Worm (Caenorhabditis elegans) whole organism, late embryonic: ENCODE data around the gene nhx-5.

Experiments used
- C08G9.2 ChIP-seq: sonication (generic microtip); optimal IDR thresholded peaks from 2 replicates; lab custom pipeline; 2016; ENCODE audit warnings: mild to moderate bottlenecking, missing genetic modification characterization, moderate library complexity, missing compliant biosample characterization
- K02D7.2 ChIP-seq: sonication (generic microtip); optimal IDR thresholded peaks from 2 replicates; lab custom pipeline; 2017; ENCODE audit warnings: mild to moderate bottlenecking, missing genetic modification characterization, missing compliant biosample characterization
- K09A11.1 ChIP-seq: sonication (generic microtip); optimal IDR thresholded peaks from 2 replicates; lab custom pipeline; 2017; ENCODE audit warnings: antibody characterized with exemption, mild to moderate bottlenecking, missing genetic modification characterization, missing compliant biosample characterization; ENCODE audit not compliant: insufficient read depth
- T23F11.4 ChIP-seq: fragments of 200-800 bp; sonication (Bioruptor generic); optimal IDR thresholded peaks from 2 replicates; lab custom pipeline; 2018; ENCODE audit warnings: mild to moderate bottlenecking, missing genetic modification characterization, missing compliant biosample characterization
- ceh-14 ChIP-seq: sonication (generic microtip); optimal IDR thresholded peaks from 2 replicates; lab custom pipeline; 2016; ENCODE audit warnings: missing genotype, missing genetic modification characterization, missing compliant biosample characterization
- ceh-19 ChIP-seq: fragments of 200-800 bp; sonication (Bioruptor generic); optimal IDR thresholded peaks from 2 replicates; lab custom pipeline; 2018; ENCODE audit warnings: mild to moderate bottlenecking, missing genetic modification characterization, missing compliant biosample characterization
- ceh-2 ChIP-seq: sonication (generic microtip); optimal IDR thresholded peaks from 2 replicates; lab custom pipeline; 2016; ENCODE audit warnings: missing genotype, missing genetic modification characterization, missing compliant biosample characterization
- ceh-22 ChIP-seq: sonication (generic microtip); optimal IDR thresholded peaks from 2 replicates; lab custom pipeline; 2017; ENCODE audit warnings: missing biosample characterization, missing genetic modification characterization
- ceh-24 ChIP-seq: sonication (generic microtip); optimal IDR thresholded peaks from 2 replicates; lab custom pipeline; 2016; ENCODE audit warnings: mild to moderate bottlenecking, missing genetic modification characterization, missing compliant biosample characterization
- ceh-31 ChIP-seq: sonication (generic microtip); optimal IDR thresholded peaks from 2 replicates; lab custom pipeline; 2016; ENCODE audit warnings: missing genetic modification characterization, missing compliant biosample characterization
- ceh-6 ChIP-seq: fragments of 200-800 bp; sonication (Bioruptor generic); optimal IDR thresholded peaks from 2 replicates; lab custom pipeline; 2018; ENCODE audit warnings: mild to moderate bottlenecking, missing genetic modification characterization, missing compliant biosample characterization
- che-1 ChIP-seq: sonication (generic microtip); optimal IDR thresholded peaks from 2 replicates; lab custom pipeline; 2016; ENCODE audit warnings: mild to moderate bottlenecking, missing genetic modification characterization, missing compliant biosample characterization
- dmd-4 ChIP-seq: sonication (generic microtip); optimal IDR thresholded peaks from 2 replicates; lab custom pipeline; 2016; ENCODE audit warnings: borderline replicate concordance, missing genetic modification characterization, missing compliant biosample characterization
- ets-4 ChIP-seq: sonication (generic microtip); optimal IDR thresholded peaks from 2 replicates; lab custom pipeline; 2016; ENCODE audit warnings: missing genetic modification characterization, missing compliant biosample characterization
- fax-1 ChIP-seq: sonication (generic microtip); optimal IDR thresholded peaks from 2 replicates; lab custom pipeline; 2016; ENCODE audit warnings: missing genotype, missing genetic modification characterization, missing compliant biosample characterization
- fkh-10 ChIP-seq: fragments of 150-350 bp; optimal IDR thresholded peaks from 2 replicates; lab custom pipeline; 2014; ENCODE audit warnings: missing biosample characterization, missing genetic modification reagents, missing genetic modification characterization
- fkh-6 ChIP-seq: sonication (generic microtip); optimal IDR thresholded peaks from 2 replicates; lab custom pipeline; 2016; ENCODE audit warnings: missing genetic modification characterization, missing compliant biosample characterization
- hlh-30 ChIP-seq: sonication (generic microtip); optimal IDR thresholded peaks from 2 replicates; lab custom pipeline; 2017; ENCODE audit warnings: antibody characterized with exemption, missing genetic modification characterization, missing compliant biosample characterization; ENCODE audit not compliant: insufficient read depth
- hlh-6 ChIP-seq: sonication (generic microtip); optimal IDR thresholded peaks from 2 replicates; lab custom pipeline; 2016; ENCODE audit warnings: missing genotype, missing genetic modification characterization, missing compliant biosample characterization
- hlh-8 ChIP-seq: sonication (generic microtip); optimal IDR thresholded peaks from 2 replicates; lab custom pipeline; 2016; ENCODE audit warnings: missing genotype, missing genetic modification characterization, missing compliant biosample characterization
- lin-11 ChIP-seq: fragments of 200-800 bp; sonication (Bioruptor generic); optimal IDR thresholded peaks from 2 replicates; lab custom pipeline; 2018; ENCODE audit warnings: mild to moderate bottlenecking, missing genetic modification characterization, missing compliant biosample characterization
- madf-2 ChIP-seq: sonication (generic microtip); optimal IDR thresholded peaks from 2 replicates; lab custom pipeline; 2017; ENCODE audit warnings: missing genetic modification characterization, missing compliant biosample characterization
- nfya-1 ChIP-seq: sonication (generic microtip); optimal IDR thresholded peaks from 2 replicates; lab custom pipeline; 2017; ENCODE audit warnings: missing genetic modification characterization, mild to moderate bottlenecking, missing compliant biosample characterization, antibody characterized with exemption, moderate library complexity
- nhr-11 ChIP-seq: fragments of 150-350 bp; optimal IDR thresholded peaks from 2 replicates; lab custom pipeline; 2014; ENCODE audit warnings: missing biosample characterization, missing genetic modification characterization
- nhr-232 ChIP-seq: sonication (generic microtip); optimal IDR thresholded peaks from 2 replicates; lab custom pipeline; 2016; ENCODE audit warnings: missing genetic modification characterization, missing compliant biosample characterization
- npax-4 ChIP-seq: sonication (generic microtip); optimal IDR thresholded peaks from 2 replicates; lab custom pipeline; 2016; ENCODE audit warnings: missing genetic modification characterization, missing compliant biosample characterization
- odd-2 ChIP-seq: sonication (generic microtip); optimal IDR thresholded peaks from 2 replicates; lab custom pipeline; 2017; ENCODE audit warnings: antibody characterized with exemption, mild to moderate bottlenecking, missing genetic modification characterization, missing compliant biosample characterization
- pat-9 ChIP-seq: fragments of 200-800 bp; sonication (Bioruptor generic); optimal IDR thresholded peaks from 2 replicates; lab custom pipeline; 2018; ENCODE audit warnings: mild to moderate bottlenecking, missing genetic modification characterization, moderate library complexity, missing compliant biosample characterization
- pha-2 ChIP-seq: sonication (generic microtip); optimal IDR thresholded peaks from 2 replicates; lab custom pipeline; 2017; ENCODE audit warnings: mild to moderate bottlenecking, missing genetic modification characterization, missing compliant biosample characterization
- ref-2 ChIP-seq: sonication (generic microtip); optimal IDR thresholded peaks from 2 replicates; lab custom pipeline; 2016; ENCODE audit warnings: missing genetic modification characterization, missing compliant biosample characterization
- rnt-1 ChIP-seq: sonication (generic microtip); optimal IDR thresholded peaks from 2 replicates; lab custom pipeline; 2016; ENCODE audit warnings: missing genetic modification characterization, missing compliant biosample characterization
- sox-2 ChIP-seq: fragments of 200-800 bp; sonication (Bioruptor generic); IDR thresholded peaks from 2 replicates; pipeline ENCODE4 v1.3.6; 2022; ENCODE audit warnings: missing genetic modification reagents, missing genetic modification characterization, missing compliant biosample characterization
- tbx-2 ChIP-seq: sonication (generic microtip); optimal IDR thresholded peaks from 2 replicates; lab custom pipeline; 2016; ENCODE audit warnings: missing genetic modification characterization, missing compliant biosample characterization
- ttx-3 ChIP-seq: sonication (generic microtip); optimal IDR thresholded peaks from 2 replicates; lab custom pipeline; 2016; ENCODE audit warnings: missing genetic modification reagents, missing genetic modification characterization, missing compliant biosample characterization
- unc-42 ChIP-seq: sonication (generic microtip); optimal IDR thresholded peaks from 2 replicates; lab custom pipeline; 2016; ENCODE audit warnings: missing genotype, missing genetic modification characterization, missing compliant biosample characterization
- unc-55 ChIP-seq: sonication (generic microtip); optimal IDR thresholded peaks from 2 replicates; lab custom pipeline; 2017; ENCODE audit warnings: missing biosample characterization, missing genetic modification reagents, missing genetic modification characterization
- ztf-16 ChIP-seq: sonication (generic microtip); optimal IDR thresholded peaks from 2 replicates; lab custom pipeline; 2017; ENCODE audit warnings: missing genetic modification characterization, missing compliant biosample characterization

Gene nhx-5

ce11 chrX:10593234-10593633 lies 16.5 kb downstream of the nhx-5 start, which contains the start of gene sdn-1:
sdn-1 (minus strand) TSS chrX:10593334.
- no peak for TF ChIP-seq odd-2 (tag; lab: Kevin White, UChicago)
- TF ChIP-seq nhr-11: no peak
- TF ChIP-seq ceh-31 (tag; lab: Kevin White, UChicago): no peak
- TF ChIP-seq lin-11 (tag; lab: Kevin White, UChicago): no peak
- TF ChIP-seq sox-2: no peak
- TF ChIP-seq, all 69 proteins: peak for 0

DNA sequence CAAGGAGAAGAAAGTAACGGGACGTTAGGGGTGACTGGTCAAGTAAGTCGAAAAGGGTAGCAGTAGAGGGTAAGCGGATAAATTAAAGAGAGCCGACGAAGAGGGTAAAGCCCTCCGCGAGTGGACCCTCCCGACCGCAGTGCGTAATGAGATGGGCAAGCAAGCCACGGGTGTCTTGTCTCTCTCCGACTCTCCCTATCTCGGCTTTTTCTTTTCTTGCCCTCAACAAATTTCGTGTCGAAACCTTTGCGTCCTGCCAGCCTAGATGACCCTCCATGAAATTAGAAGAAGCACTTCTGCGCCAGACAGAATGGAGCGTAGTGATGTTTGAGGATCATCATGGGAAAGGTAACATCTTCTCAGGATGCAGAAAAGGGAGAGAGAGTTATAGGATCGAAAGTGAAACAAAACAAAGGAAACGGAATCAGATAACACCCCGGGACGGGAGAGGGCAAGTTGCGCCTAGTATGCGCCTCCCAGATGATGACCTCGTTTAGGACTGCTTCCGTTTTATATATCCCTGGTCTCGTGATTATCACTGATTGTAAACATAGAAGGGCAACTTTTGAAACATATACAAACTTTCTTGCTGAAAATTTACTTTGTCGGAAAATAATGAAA lies 17.1 kb downstream of the nhx-5 start:
- TF ChIP-seq ceh-19 (GFP tag; lab: Kevin White, UChicago) (peak; percentile 18), hlh-6 (tag; lab: Kevin White, UChicago) (no peak), tbx-2 (tag; lab: Kevin White, UChicago) (peak; percentile 29), ceh-2 (tag; lab: Kevin White, UChicago) (peak; percentile 12), unc-42 (tag; lab: Kevin White, UChicago) (peak; percentile 45), K09A11.1 (no peak), T23F11.4 (GFP tag; lab: Kevin White, UChicago) (peak; percentile 39), ceh-24 (no peak), ceh-31 (tag; lab: Kevin White, UChicago) (peak; percentile 44), fkh-10 (GFP tag; lab: Kevin White, UChicago) (no peak), pat-9 (no peak), nfya-1 (tag; lab: Kevin White, UChicago) (peak; percentile 1), ref-2 (tag; lab: Kevin White, UChicago) (no peak), hlh-8 (tag; lab: Kevin White, UChicago) (no peak), ceh-14 (tag; lab: Kevin White, UChicago) (no peak), dmd-4 (tag; lab: Kevin White, UChicago) (no peak), npax-4 (tag; lab: Kevin White, UChicago) (no peak), che-1 (tag; lab: Kevin White, UChicago) (no peak), ztf-16 (tag; lab: Kevin White, UChicago) (no peak), fkh-6 (tag; lab: Kevin White, UChicago) (no peak)

DNA sequence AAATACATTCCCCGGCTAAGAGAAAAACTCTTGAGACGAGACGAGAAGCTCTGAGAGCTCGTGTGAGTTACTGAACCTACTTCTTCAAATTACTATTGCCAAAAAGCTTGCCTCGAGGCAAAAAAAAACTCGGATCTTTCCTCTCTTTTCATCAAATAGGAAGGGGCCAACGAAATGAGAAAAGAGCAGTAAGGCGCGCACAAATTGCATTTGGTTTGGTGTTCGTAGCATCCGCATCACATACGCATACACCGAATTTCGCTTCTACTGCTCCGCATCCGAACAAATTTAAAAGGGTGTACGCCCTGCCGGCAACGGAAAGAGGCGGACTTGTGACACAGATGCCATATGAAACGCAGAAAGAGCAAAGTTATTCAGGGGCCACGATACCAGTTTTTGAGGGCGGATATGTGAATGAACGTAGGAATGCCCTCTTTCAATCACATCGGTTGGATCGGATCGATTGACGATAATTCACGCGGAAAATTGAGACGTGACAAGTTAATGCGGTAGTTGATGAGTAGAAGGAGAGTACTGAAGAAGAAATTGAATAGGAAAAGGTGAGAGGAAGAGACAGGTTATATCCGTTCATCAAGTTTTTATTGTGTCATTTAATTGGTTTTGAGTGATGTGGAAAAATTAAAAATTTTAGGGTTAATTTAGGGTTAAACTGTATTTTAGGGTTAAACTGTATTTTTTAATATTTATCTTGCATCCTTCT lies 18.1 kb downstream of the nhx-5 start:
- TF ChIP-seq unc-42 (tag; lab: Kevin White, UChicago) (peak; percentile 89), hlh-30 (tag; lab: Kevin White, UChicago) (no peak), unc-55 (peak; percentile 36)

DNA sequence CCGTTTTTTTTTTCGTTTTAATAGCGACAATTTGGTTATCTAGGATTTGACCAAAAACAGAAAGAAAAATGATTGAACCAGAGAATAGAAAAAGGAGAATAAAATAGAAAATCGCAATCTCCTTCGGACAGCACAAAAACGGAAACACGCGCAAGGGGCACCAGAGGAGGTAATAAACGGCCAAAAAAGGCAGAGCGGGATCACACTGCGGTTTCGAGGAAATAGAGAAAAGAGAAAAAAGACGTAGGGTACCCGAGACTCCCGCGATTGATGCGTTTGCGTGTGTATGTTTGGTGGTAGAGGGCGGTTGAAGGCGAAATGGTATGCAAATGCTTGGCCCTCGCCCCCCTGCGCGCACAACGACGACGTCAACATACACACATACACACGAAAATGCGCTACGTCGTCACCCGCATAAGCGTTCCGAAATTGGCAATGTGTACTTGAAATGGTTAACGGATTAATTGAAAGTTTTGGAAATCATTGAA lies 19.7 kb downstream of the nhx-5 start:
- no peak for TF ChIP-seq nhr-11
- TF ChIP-seq nhr-232: peak; percentile 7
- TF ChIP-seq ceh-19 (GFP tag; lab: Kevin White, UChicago): no peak
- no peak for TF ChIP-seq ets-4 (tag; lab: Kevin White, UChicago)
- TF ChIP-seq rnt-1 (tag; lab: Kevin White, UChicago): peak; percentile 4
- TF ChIP-seq C08G9.2 (tag; lab: Kevin White, UChicago): peak; percentile 8
- no peak for TF ChIP-seq fkh-6 (tag; lab: Kevin White, UChicago)
- TF ChIP-seq K02D7.2 (tag; lab: Kevin White, UChicago): no peak
- TF ChIP-seq pat-9: no peak
- no peak for TF ChIP-seq madf-2 (tag; lab: Kevin White, UChicago)
- TF ChIP-seq ttx-3 (tag; lab: Kevin White, UChicago): no peak
- no peak for TF ChIP-seq ceh-31 (tag; lab: Kevin White, UChicago)
- TF ChIP-seq ceh-2 (tag; lab: Kevin White, UChicago): peak; percentile 15
- TF ChIP-seq pha-2 (tag; lab: Kevin White, UChicago): no peak
- TF ChIP-seq ref-2 (tag; lab: Kevin White, UChicago): peak; percentile 47
- TF ChIP-seq fax-1 (tag; lab: Kevin White, UChicago): no peak
- no peak for TF ChIP-seq ceh-22 (tag; lab: Kevin White, UChicago)
- no peak for TF ChIP-seq ceh-6
- TF ChIP-seq dmd-4 (tag; lab: Kevin White, UChicago): no peak
- TF ChIP-seq, all 69 proteins: peak for 5
